Fruit fly (Drosophila melanogaster) whole organism, pupa: ENCODE results near the gene CG43149.

ENCODE experiments used
- CG32121 ChIP-seq: fragments of 200-800 bp; sonication (Bioruptor generic); IDR thresholded peaks from 2 replicates; pipeline ENCODE4 v1.3.6; 2022; ENCODE audit warnings: missing biosample characterization, missing genetic modification characterization
- CG34367 ChIP-seq: fragments of 200-800 bp; sonication (Bioruptor generic); optimal IDR thresholded peaks from 2 replicates; lab custom pipeline; 2018; ENCODE audit warnings: missing biosample characterization, mild to moderate bottlenecking, missing genetic modification characterization
- CG8301 ChIP-seq: fragments of 200-800 bp; sonication (Bioruptor generic); optimal IDR thresholded peaks from 2 replicates; lab custom pipeline; 2018; ENCODE audit warnings: missing biosample characterization, mild to moderate bottlenecking, missing genetic modification characterization
- Ets98B ChIP-seq: fragments of 200-800 bp; sonication (Bioruptor generic); IDR thresholded peaks from 2 replicates; pipeline ENCODE4 v1.3.6; 2022; ENCODE audit warnings: missing biosample characterization, missing genetic modification characterization
- fd96Ca ChIP-seq: fragments of 200-800 bp; sonication (Bioruptor generic); IDR thresholded peaks from 3 replicates; pipeline ENCODE4 v1.3.6; 2022; ENCODE audit warnings: missing biosample characterization, missing genetic modification characterization

DNA sequence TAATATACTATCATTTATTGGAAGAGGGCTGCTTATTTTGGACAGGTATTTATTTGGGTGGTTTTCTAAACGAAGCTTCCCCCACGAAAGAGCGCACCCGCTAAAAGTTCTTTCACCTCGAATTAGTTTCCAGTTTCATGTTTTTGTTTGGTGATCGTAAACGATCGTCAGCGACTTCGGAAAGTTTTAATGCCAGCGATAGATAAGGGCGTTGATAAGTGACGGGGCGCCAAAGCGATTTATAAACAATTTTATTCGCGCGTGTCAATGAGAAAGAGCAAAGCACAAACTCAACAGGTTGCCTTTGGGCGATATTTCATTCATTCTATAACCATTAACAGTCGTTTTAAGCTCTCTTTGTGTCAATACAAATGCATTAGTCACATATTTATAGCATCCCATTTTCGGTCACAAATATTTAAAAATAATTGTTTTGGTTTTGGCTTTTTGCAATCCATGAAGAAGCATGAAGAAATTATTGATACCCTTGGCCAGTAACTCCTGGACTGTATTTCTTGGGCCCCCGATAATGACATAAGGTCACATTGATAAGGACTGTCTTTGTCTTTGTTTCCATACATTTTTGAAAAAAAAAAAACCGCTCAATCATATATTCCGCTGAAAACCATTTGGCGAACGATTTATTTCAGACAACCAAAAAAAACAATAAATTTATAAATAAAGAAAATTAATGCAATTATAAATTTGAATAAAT, 41.0 kb upstream of the CG43149 start:
- no peak for TF ChIP-seq CG8301 (tag; lab: Kevin White, UChicago)
- no peak for TF ChIP-seq fd96Ca (GFP tag; lab: Robert Waterston, UW)
- TF ChIP-seq Ets98B (GFP tag; lab: Robert Waterston, UW) = no peak
- no peak for TF ChIP-seq CG32121
- TF ChIP-seq CG34367 = no peak
